Fruit fly (Drosophila melanogaster): ENCODE results near the gene tty.

Gene tty

DNA sequence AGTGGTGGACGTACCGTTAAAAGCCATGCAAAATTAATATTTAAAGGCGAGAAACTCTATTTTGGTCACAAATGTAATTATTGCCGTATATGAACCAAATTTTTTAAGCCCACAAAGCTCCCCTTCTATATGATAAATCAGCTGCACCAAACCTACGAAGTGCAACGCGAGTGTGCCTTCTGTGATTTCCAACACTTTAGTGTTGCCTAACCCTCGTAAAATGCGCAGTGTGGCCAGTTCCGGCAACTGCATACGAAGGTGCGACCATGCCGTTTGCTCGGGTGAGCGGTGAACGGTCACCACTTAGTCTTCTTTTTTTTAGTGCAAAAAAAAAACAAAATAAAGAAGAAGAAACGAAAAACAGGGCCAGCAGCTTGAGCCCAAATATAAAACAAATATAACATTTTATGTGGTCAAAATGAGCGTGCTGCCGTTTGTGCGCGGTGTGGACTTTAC is at the start of gene tty, which contains the start of gene fliI (continued):
- TF ChIP-seq peb (GFP tag; IDR thresholded peaks at IDR 0.05) (peak; percentile 76), Tbp (GFP tag; optimal IDR thresholded peaks at IDR 0.05) (no peak), CG13424 (tag; optimal IDR thresholded peaks at IDR 0.05) (peak; percentile 68), CG8944 (GFP tag; optimal IDR thresholded peaks at IDR 0.05) (peak; percentile 87), fru (optimal IDR thresholded peaks at IDR 0.05) (no peak), CG17802 (tag; optimal IDR thresholded peaks at IDR 0.05) (peak; percentile 48), CrebB (tag; optimal IDR thresholded peaks at IDR 0.05) (peak; percentile 40), Antp (GFP tag; optimal IDR thresholded peaks at IDR 0.05) (peak; percentile 88), eyg (GFP tag; optimal IDR thresholded peaks at IDR 0.05) (peak; percentile 66), gcm2 (GFP tag; optimal IDR thresholded peaks at IDR 0.05) (peak; percentile 20), Opbp (GFP tag; IDR thresholded peaks at IDR 0.05; ENCODE audit: partially characterized antibody) (peak; percentile 65), knrl (GFP tag; IDR thresholded peaks at IDR 0.05; ENCODE audit: partially characterized antibody) (peak; percentile 37; the same call in 1 of the 3 replicates), nerfin-1 (tag; optimal IDR thresholded peaks at IDR 0.05) (peak; percentile 24), CoRest (tag; optimal IDR thresholded peaks at IDR 0.05) (peak; percentile 80), grau (tag; optimal IDR thresholded peaks at IDR 0.05) (peak; percentile 75), CG5180 (GFP tag; optimal IDR thresholded peaks at IDR 0.05) (no peak), CG2712 (tag; optimal IDR thresholded peaks at IDR 0.05) (peak; percentile 77), Hmx (GFP tag; optimal IDR thresholded peaks at IDR 0.05) (no peak), mam (GFP tag; optimal IDR thresholded peaks at IDR 0.05) (peak; percentile 92), Asciz (GFP tag; optimal IDR thresholded peaks at IDR 0.05) (no peak), CG17328 (GFP tag; IDR thresholded peaks at IDR 0.05) (peak; percentile 88), CG6254 (GFP tag; optimal IDR thresholded peaks at IDR 0.05) (peak; percentile 36), Sox102F (GFP tag; optimal IDR thresholded peaks at IDR 0.05) (peak; percentile 80), run (tag; optimal IDR thresholded peaks at IDR 0.05) (peak; percentile 20), CG15073 (GFP tag; optimal IDR thresholded peaks at IDR 0.05) (peak; percentile 93), ewg (GFP tag; optimal IDR thresholded peaks at IDR 0.05) (peak; percentile 71), gem (tag; optimal IDR thresholded peaks at IDR 0.05) (peak; percentile 83), CG7357 (GFP tag; IDR thresholded peaks at IDR 0.05) (peak; percentile 75), CG12104 (GFP tag; optimal IDR thresholded peaks at IDR 0.05) (peak; percentile 72), Neu2 (GFP tag; optimal IDR thresholded peaks at IDR 0.05; ENCODE audit: borderline replicate concordance) (no peak), CG1024 (GFP tag; IDR thresholded peaks at IDR 0.05) (peak; percentile 72), Nf-YB (GFP tag; optimal IDR thresholded peaks at IDR 0.05) (peak; percentile 37), sqz (GFP tag; optimal IDR thresholded peaks at IDR 0.05) (no peak), aop (GFP tag; IDR thresholded peaks at IDR 0.05) (peak; percentile 60; the same call in 1 of the 2 replicates), onecut (GFP tag; IDR thresholded peaks at IDR 0.05) (peak; percentile 43), slp2 (GFP tag; optimal IDR thresholded peaks at IDR 0.05) (peak; percentile 80), cas (GFP tag; IDR thresholded peaks at IDR 0.05) (peak; percentile 70; the same call in 1 of the 2 replicates), Hey (tag; optimal IDR thresholded peaks at IDR 0.05) (no peak), bbx (GFP tag; IDR thresholded peaks at IDR 0.05; ENCODE audit: partially characterized antibody) (peak; percentile 20; the same call in 1 of the 2 replicates), ap (GFP tag; IDR thresholded peaks at IDR 0.05) (peak; percentile 88), ems (GFP tag; optimal IDR thresholded peaks at IDR 0.05) (peak; percentile 80), pzg (GFP tag; optimal IDR thresholded peaks at IDR 0.05) (peak; percentile 89), BEAF-32 (GFP tag; optimal IDR thresholded peaks at IDR 0.05) (peak; percentile 52), ttk (GFP tag; IDR thresholded peaks at IDR 0.05) (peak; percentile 88), Bdp1 (GFP tag; optimal IDR thresholded peaks at IDR 0.05) (peak; percentile 79), Optix (GFP tag; IDR thresholded peaks at IDR 0.05) (peak; percentile 92), exex (tag; optimal IDR thresholded peaks at IDR 0.05) (no peak), CG6272 (GFP tag; IDR thresholded peaks at IDR 0.05) (peak; percentile 89), Ets65A (GFP tag) (peak; percentile 99), HLHmδ (GFP tag; optimal IDR thresholded peaks at IDR 0.05) (no peak), CG9797 (GFP tag; optimal IDR thresholded peaks at IDR 0.05) (peak; percentile 90)
